Fruit fly (Drosophila melanogaster) Kc167 (cell line): Measurements from ENCODE around the gene Mekk1.

Experiments
- Sin3A ChIP-seq: fragments of >200 bp; optimal IDR thresholded peaks from 2 replicates; lab custom pipeline; 2018; ENCODE audit warnings: missing external identifiers
- insv ChIP-seq: fragments of >200 bp; optimal IDR thresholded peaks from 3 replicates; lab custom pipeline; 2018; ENCODE audit warnings: missing external identifiers
- psq ChIP-seq: fragments of >200 bp; optimal IDR thresholded peaks from 2 replicates; lab custom pipeline; 2017; ENCODE audit warnings: missing external identifiers

DNA sequence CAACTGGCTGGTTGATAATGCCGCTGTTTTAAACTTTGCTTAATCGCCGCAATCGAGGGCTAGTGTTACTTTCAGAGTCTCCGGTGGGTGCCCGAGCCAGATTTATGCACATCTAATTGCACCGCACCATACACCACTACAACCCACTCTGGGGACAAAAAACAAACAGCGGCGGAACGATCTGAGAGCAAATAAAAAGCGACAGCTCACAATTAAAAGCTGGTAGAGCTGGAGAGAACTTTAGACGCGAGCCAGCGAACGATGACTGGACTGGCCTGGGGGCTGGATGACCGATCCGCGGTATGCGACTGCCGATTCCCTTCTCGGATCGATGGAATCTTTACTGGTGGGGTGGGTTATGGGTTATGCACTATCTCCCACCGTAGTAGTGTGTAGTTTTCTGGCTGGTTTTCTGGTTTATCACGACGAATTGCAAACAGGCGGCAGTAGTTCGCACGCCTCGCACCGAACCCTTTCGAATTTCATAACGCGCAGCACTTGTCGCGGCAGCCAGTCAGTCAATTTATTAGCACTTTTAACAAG is 3.9 kb downstream of the Mekk1 start:
- TF ChIP-seq psq, result no peak
- TF ChIP-seq Sin3A (lab: Kevin White, UChicago), result no peak
- TF ChIP-seq insv (lab: Kevin White, UChicago), result no peak
